Worm (Caenorhabditis elegans): ENCODE data around the gene C33F10.11.

C33F10.11 gene

DNA sequence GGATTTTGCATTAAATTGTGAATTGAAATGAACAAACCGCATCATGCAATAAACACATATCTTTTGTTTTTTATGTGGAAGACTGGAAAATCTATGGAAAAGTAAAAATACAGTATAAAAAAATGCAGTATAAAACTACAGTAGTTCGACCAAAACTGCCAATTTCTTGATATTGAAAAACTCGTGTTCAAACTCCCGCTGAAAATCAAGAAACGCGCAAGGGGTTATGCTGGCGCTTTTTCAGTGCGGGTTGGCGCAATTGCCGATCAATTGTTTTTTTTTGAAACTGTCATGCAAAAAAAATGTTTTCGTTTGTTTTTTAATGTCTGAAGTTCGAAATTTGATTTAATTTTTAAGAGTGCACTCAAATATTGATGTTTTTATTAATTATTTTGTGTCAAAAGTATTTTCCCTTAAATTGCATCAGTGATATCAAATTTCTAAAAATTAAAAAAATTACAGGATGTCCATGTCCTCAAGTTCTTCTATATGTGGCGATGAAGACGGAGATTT, 17.0 kb upstream of the C33F10.11 start, which contains the start of gene dnj-9 (continued):
- TF ChIP-seq F33H1.4 (GFP tag; IDR thresholded peaks at IDR 0.05) (peak; percentile 84), madf-6 (GFP tag; IDR thresholded peaks at IDR 0.05) (peak; percentile 95), ceh-100 (GFP tag; IDR thresholded peaks at IDR 0.05) (peak; percentile 84), B0019.2 (GFP tag; conservative IDR thresholded peaks at IDR 0.05) (peak; percentile 32; the same call in 1 of the 2 replicates), F39B2.1 (GFP tag; IDR thresholded peaks at IDR 0.05) (peak; percentile 75), Y53F4B.3 (GFP tag; IDR thresholded peaks at IDR 0.05) (no peak), nfyb-1 (GFP tag; IDR thresholded peaks at IDR 0.05) (peak; percentile 95), F23B12.7 (tag; optimal IDR thresholded peaks at IDR 0.05; ENCODE audit: insufficient read depth) (peak; percentile 92), zfh-2 (GFP tag; conservative IDR thresholded peaks at IDR 0.05) (no peak), bed-1 (GFP tag; IDR thresholded peaks at IDR 0.05) (no peak), cebp-2 (GFP tag; IDR thresholded peaks at IDR 0.05) (no peak), hlh-12 (tag; optimal IDR thresholded peaks at IDR 0.05) (no peak), lsy-27 (tag; optimal IDR thresholded peaks at IDR 0.05; ENCODE audit: borderline replicate concordance, insufficient read depth) (no peak), dpff-1 (tag; optimal IDR thresholded peaks at IDR 0.05) (no peak), tlf-1 (GFP tag; optimal IDR thresholded peaks at IDR 0.05) (peak; percentile 93), ets-4 (GFP tag; optimal IDR thresholded peaks at IDR 0.05) (no peak), atf-7 (tag; optimal IDR thresholded peaks at IDR 0.05) (peak; percentile 82), attf-3 (GFP tag; conservative IDR thresholded peaks at IDR 0.05) (peak; percentile 68), lag-1 (GFP tag; IDR thresholded peaks at IDR 0.05) (no peak), K12H6.12 (tag; optimal IDR thresholded peaks at IDR 0.05) (peak; percentile 71), nfya-2 (GFP tag; IDR thresholded peaks at IDR 0.05) (no peak), ekl-4 (GFP tag; IDR thresholded peaks at IDR 0.05) (peak; percentile 96), Y56A3A.18 (GFP tag; IDR thresholded peaks at IDR 0.05) (peak; percentile 95), tbx-9 (tag; optimal IDR thresholded peaks at IDR 0.05; ENCODE audit: borderline replicate concordance) (no peak), nhr-80 (tag; optimal IDR thresholded peaks at IDR 0.05) (peak; percentile 64), B0261.1 (tag; optimal IDR thresholded peaks at IDR 0.05) (peak; percentile 15), lin-35 (GFP tag; optimal IDR thresholded peaks at IDR 0.05) (peak; percentile 86 to 99 (median 92)), akir-1 (GFP tag; optimal IDR thresholded peaks at IDR 0.05) (no peak), K11D2.4 (GFP tag; IDR thresholded peaks at IDR 0.05) (peak; percentile 94), let-526 (GFP tag; IDR thresholded peaks at IDR 0.05) (peak; percentile 83; the same call in 1 of the 2 replicates), repo-1 (tag; optimal IDR thresholded peaks at IDR 0.05) (peak; percentile 94), hmg-20 (GFP tag; IDR thresholded peaks at IDR 0.05) (peak; percentile 85), bed-2 (GFP tag; IDR thresholded peaks at IDR 0.05) (no peak), attf-6 (GFP tag; IDR thresholded peaks at IDR 0.05) (peak; percentile 73), hrde-1 (tag; optimal IDR thresholded peaks at IDR 0.05; ENCODE audit: borderline replicate concordance) (peak; percentile 62), snpc-3.4 (tag; optimal IDR thresholded peaks at IDR 0.05) (peak; percentile 94), D2030.7 (GFP tag; IDR thresholded peaks at IDR 0.05) (peak; percentile 81), madf-3 (GFP tag; IDR thresholded peaks at IDR 0.05) (peak; percentile 92), ztf-18 (tag; optimal IDR thresholded peaks at IDR 0.05) (peak; percentile 99), C17E4.6 (GFP tag; IDR thresholded peaks at IDR 0.05) (peak; percentile 88), ztf-22 (GFP tag; optimal IDR thresholded peaks at IDR 0.05) (no peak), mcd-1 (GFP tag; IDR thresholded peaks at IDR 0.05) (peak; percentile 93), ztf-3 (GFP tag; optimal IDR thresholded peaks at IDR 0.05) (no peak), nhr-90 (tag; optimal IDR thresholded peaks at IDR 0.05) (no peak), unc-130 (GFP tag; optimal IDR thresholded peaks at IDR 0.05) (peak; percentile 75), lin-40 (tag; optimal IDR thresholded peaks at IDR 0.05) (peak; percentile 97), Y79H2A.3 (GFP tag; conservative IDR thresholded peaks at IDR 0.05) (0 out of 2 replicates have a peak, but pooled peaks have one; percentile 11), lin-54 (GFP tag; optimal IDR thresholded peaks at IDR 0.05) (peak; percentile 99)
